Worm (Caenorhabditis elegans) whole organism, mixed stage, embryonic: ENCODE data around the gene H04M03.11.

Source experiments
- elt-1 ChIP-seq: sonication (generic microtip); optimal IDR thresholded peaks from 2 replicates; lab custom pipeline; 2017; ENCODE audit warnings: missing genetic modification characterization, mild to moderate bottlenecking, missing compliant biosample characterization, antibody characterized with exemption, moderate library complexity, borderline replicate concordance; ENCODE audit not compliant: insufficient read depth
- elt-3 ChIP-seq: fragments of 150-350 bp; optimal IDR thresholded peaks from 2 replicates; lab custom pipeline; 2014; ENCODE audit warnings: missing biosample characterization, missing genetic modification characterization
- nhr-76 ChIP-seq: sonication (generic microtip); optimal IDR thresholded peaks from 2 replicates; lab custom pipeline; 2017; ENCODE audit warnings: missing biosample characterization, missing genetic modification characterization
- snpc-4 ChIP-seq: fragments of 150-350 bp; optimal IDR thresholded peaks from 2 replicates; lab custom pipeline; 2014; ENCODE audit warnings: missing biosample characterization, missing genetic modification characterization
- sptf-1 ChIP-seq: sonication (generic microtip); optimal IDR thresholded peaks from 2 replicates; lab custom pipeline; 2017; ENCODE audit warnings: mild to moderate bottlenecking, missing genetic modification characterization, moderate library complexity, missing compliant biosample characterization
- ztf-11 ChIP-seq: fragments of 150-350 bp; optimal IDR thresholded peaks from 2 replicates; lab custom pipeline; 2014; ENCODE audit warnings: missing biosample characterization, missing genetic modification characterization

- no peak for TF ChIP-seq snpc-4 (tag; lab: Kevin White, UChicago)
- TF ChIP-seq nhr-76 (tag; lab: Kevin White, UChicago) = no peak
- no peak for TF ChIP-seq elt-1
- no peak for TF ChIP-seq sptf-1
- TF ChIP-seq elt-3 = no peak
- no peak for TF ChIP-seq ztf-11 (tag; lab: Kevin White, UChicago)
These were observed 4.5 kb downstream of the H04M03.11 start, which contains the start of gene srv-22 for ce11 chrIV:5879853-5880252.
